Fruit fly (Drosophila melanogaster) whole organism, embryonic: ENCODE measurements around the gene CG3587.

Experiments used
- Antp ChIP-seq: fragments of 200-800 bp; sonication (Bioruptor generic); optimal IDR thresholded peaks from 3 replicates; lab custom pipeline; 2016; ENCODE audit warnings: missing biosample characterization, missing genetic modification characterization
- BEAF-32 ChIP-seq: fragments of 200-800 bp; sonication (Bioruptor generic); optimal IDR thresholded peaks from 3 replicates; lab custom pipeline; 2017; ENCODE audit warnings: missing biosample characterization, missing genetic modification characterization, mild to moderate bottlenecking, moderate library complexity, missing genetic modification reagents
- CG10543 ChIP-seq: fragments of 200-800 bp; sonication (Bioruptor generic); optimal IDR thresholded peaks from 3 replicates; lab custom pipeline; 2017; ENCODE audit warnings: missing biosample characterization, mild to moderate bottlenecking, missing genetic modification characterization, moderate library complexity
- CG12104 ChIP-seq: fragments of 200-800 bp; sonication (Bioruptor generic); optimal IDR thresholded peaks from 3 replicates; lab custom pipeline; 2016; ENCODE audit warnings: missing biosample characterization, missing genetic modification characterization
- CG12391 ChIP-seq: fragments of 200-800 bp; sonication (Bioruptor generic); optimal IDR thresholded peaks from 3 replicates; lab custom pipeline; 2018; ENCODE audit warnings: missing biosample characterization, mild to moderate bottlenecking, missing genetic modification characterization, moderate library complexity
- CG12744 ChIP-seq: fragments of 200-800 bp; sonication (Bioruptor generic); optimal IDR thresholded peaks from 2 replicates; lab custom pipeline; 2016; ENCODE audit warnings: missing biosample characterization, missing genetic modification characterization
- CG14441 ChIP-seq: fragments of 200-800 bp; sonication (Bioruptor generic); IDR thresholded peaks from 2 replicates; pipeline ENCODE4 v1.3.6; 2022; ENCODE audit warnings: missing biosample characterization, missing genetic modification characterization
- CG15011 ChIP-seq: fragments of 200-800 bp; sonication (Bioruptor generic); optimal IDR thresholded peaks from 3 replicates; lab custom pipeline; 2018; ENCODE audit warnings: missing biosample characterization, mild to moderate bottlenecking, missing genetic modification characterization
- CG18599 ChIP-seq: fragments of 200-800 bp; sonication (Bioruptor generic); optimal IDR thresholded peaks from 3 replicates; lab custom pipeline; 2017; ENCODE audit warnings: missing biosample characterization, missing genetic modification characterization, mild to moderate bottlenecking, moderate library complexity, missing genetic modification reagents
- CG31441 ChIP-seq: fragments of 200-800 bp; sonication (Bioruptor generic); IDR thresholded peaks from 2 replicates; pipeline ENCODE4 v1.3.6; 2022; ENCODE audit warnings: missing biosample characterization, missing genetic modification characterization
- CG34422 ChIP-seq: fragments of 200-800 bp; sonication (Bioruptor generic); IDR thresholded peaks from 3 replicates; pipeline ENCODE4 v1.3.6; 2022; ENCODE audit warnings: missing biosample characterization, missing genetic modification characterization
- CG4404 ChIP-seq: fragments of 200-800 bp; sonication (Bioruptor generic); IDR thresholded peaks from 2 replicates; pipeline ENCODE4 v1.3.6; 2022; ENCODE audit warnings: missing biosample characterization, missing genetic modification characterization
- CG6254 ChIP-seq: fragments of 200-800 bp; sonication (Bioruptor generic); optimal IDR thresholded peaks from 3 replicates; lab custom pipeline; 2017; ENCODE audit warnings: mild to moderate bottlenecking, missing biosample characterization, missing genetic modification reagents, missing genetic modification characterization
- CG7357 ChIP-seq: fragments of 200-800 bp; sonication (Bioruptor generic); IDR thresholded peaks from 3 replicates; pipeline ENCODE4 v1.3.6; 2022; ENCODE audit warnings: missing biosample characterization, missing genetic modification characterization
- CG9437 ChIP-seq: fragments of 200-800 bp; sonication (Bioruptor generic); optimal IDR thresholded peaks from 2 replicates; lab custom pipeline; 2018; ENCODE audit warnings: missing biosample characterization, mild to moderate bottlenecking, missing genetic modification characterization
- CG9876 ChIP-seq: fragments of 200-800 bp; sonication (Bioruptor generic); optimal IDR thresholded peaks from 2 replicates; lab custom pipeline; 2016; ENCODE audit warnings: missing biosample characterization, missing genetic modification characterization
- Dref ChIP-seq: fragments of 200-800 bp; sonication (Bioruptor generic); IDR thresholded peaks from 2 replicates; pipeline ENCODE4 v1.3.6; 2022; ENCODE audit warnings: missing biosample characterization, missing genetic modification characterization
- ERR ChIP-seq: fragments of 200-800 bp; sonication (Bioruptor generic); optimal IDR thresholded peaks from 2 replicates; lab custom pipeline; 2016; ENCODE audit warnings: missing biosample characterization, missing genetic modification characterization
- H2.0 ChIP-seq: fragments of 200-800 bp; sonication (Bioruptor generic); IDR thresholded peaks from 2 replicates; pipeline ENCODE4 v1.3.6; 2022; ENCODE audit warnings: missing biosample characterization, missing genetic modification characterization
- HLH4C ChIP-seq: fragments of 200-800 bp; sonication (Bioruptor generic); IDR thresholded peaks from 3 replicates; pipeline ENCODE4 v1.3.6; 2022; ENCODE audit warnings: missing biosample characterization, missing genetic modification characterization; ENCODE audit not compliant: partially characterized antibody
- HLHmδ ChIP-seq: fragments of 200-800 bp; sonication (Bioruptor generic); optimal IDR thresholded peaks from 2 replicates; lab custom pipeline; 2018; ENCODE audit warnings: missing biosample characterization, mild to moderate bottlenecking, missing genetic modification characterization, moderate library complexity
- MBD-R2 ChIP-seq: fragments of 200-800 bp; sonication (Bioruptor generic); IDR thresholded peaks from 2 replicates; pipeline ENCODE4 v1.3.6; 2022; ENCODE audit warnings: missing biosample characterization, missing genetic modification characterization
- MESR4 ChIP-seq: fragments of 200-800 bp; sonication (Bioruptor generic); optimal IDR thresholded peaks from 2 replicates; lab custom pipeline; 2018; ENCODE audit warnings: missing biosample characterization, mild to moderate bottlenecking, missing genetic modification characterization, moderate library complexity
- Neu2 ChIP-seq: fragments of 200-800 bp; sonication (Bioruptor generic); optimal IDR thresholded peaks from 3 replicates; lab custom pipeline; 2016; ENCODE audit warnings: missing biosample characterization, missing genetic modification characterization, borderline replicate concordance
- Poxn ChIP-seq: fragments of 200-800 bp; sonication (Bioruptor generic); IDR thresholded peaks from 2 replicates; pipeline ENCODE4 v1.3.6; 2022; ENCODE audit warnings: missing biosample characterization, missing genetic modification characterization
- Six4 ChIP-seq: fragments of 200-800 bp; sonication (Bioruptor generic); optimal IDR thresholded peaks from 2 replicates; lab custom pipeline; 2016; ENCODE audit warnings: missing biosample characterization, missing genetic modification characterization
- Ssrp ChIP-seq: fragments of 200-800 bp; sonication (Bioruptor generic); optimal IDR thresholded peaks from 2 replicates; lab custom pipeline; 2018; ENCODE audit warnings: missing biosample characterization, mild to moderate bottlenecking, missing genetic modification characterization, moderate library complexity
- Vsx1 ChIP-seq: fragments of 200-800 bp; sonication (Bioruptor generic); optimal IDR thresholded peaks from 2 replicates; lab custom pipeline; 2017; ENCODE audit warnings: missing biosample characterization, mild to moderate bottlenecking, missing genetic modification characterization, missing genetic modification reagents
- YL-1 ChIP-seq: fragments of 200-800 bp; sonication (Bioruptor generic); optimal IDR thresholded peaks from 3 replicates; lab custom pipeline; 2017; ENCODE audit warnings: missing biosample characterization, mild to moderate bottlenecking, missing genetic modification characterization
- ab ChIP-seq: fragments of 200-800 bp; sonication (Bioruptor generic); optimal IDR thresholded peaks from 2 replicates; lab custom pipeline; 2016; ENCODE audit warnings: missing biosample characterization, missing genetic modification characterization
- ap ChIP-seq: fragments of 200-800 bp; sonication (Bioruptor generic); IDR thresholded peaks from 2 replicates; pipeline ENCODE4 v1.3.6; 2022; ENCODE audit warnings: missing biosample characterization, missing genetic modification characterization
- bowl ChIP-seq: fragments of 200-800 bp; sonication (Bioruptor generic); IDR thresholded peaks from 2 replicates; pipeline ENCODE4 v1.3.6; 2022; ENCODE audit warnings: missing biosample characterization, missing genetic modification characterization
- cad ChIP-seq: fragments of >200 bp; optimal IDR thresholded peaks from 2 replicates; lab custom pipeline; 2017; ENCODE audit warnings: missing biosample characterization, missing genetic modification characterization
- caup ChIP-seq: fragments of 200-800 bp; sonication (Bioruptor generic); optimal IDR thresholded peaks from 3 replicates; lab custom pipeline; 2017; ENCODE audit warnings: missing biosample characterization, mild to moderate bottlenecking, missing genetic modification characterization, moderate library complexity; ENCODE audit not compliant: severe bottlenecking
- dati ChIP-seq: fragments of 200-800 bp; sonication (Bioruptor generic); IDR thresholded peaks from 2 replicates; pipeline ENCODE4 v1.3.6; 2022; ENCODE audit warnings: missing biosample characterization, missing genetic modification characterization
- ewg ChIP-seq: fragments of 200-800 bp; sonication (Bioruptor generic); optimal IDR thresholded peaks from 3 replicates; lab custom pipeline; 2017; ENCODE audit warnings: mild to moderate bottlenecking, missing biosample characterization, missing genetic modification reagents, missing genetic modification characterization
- gcm2 ChIP-seq: fragments of 200-800 bp; sonication (Bioruptor generic); optimal IDR thresholded peaks from 2 replicates; lab custom pipeline; 2016; ENCODE audit warnings: missing biosample characterization, missing genetic modification characterization
- insv ChIP-seq, 2 experiments: fragments of 200-800 bp; sonication (Bioruptor generic); optimal IDR thresholded peaks; 3 replicates each; lab custom pipeline; 2016 to 2018; ENCODE audit warnings: missing biosample characterization in 2 of 2, missing genetic modification characterization in 2 of 2
- lov ChIP-seq, 2 experiments: fragments of 200-800 bp in 1 of 2; fragments of >200 bp in 1 of 2; sonication (Bioruptor generic) in 1 of 2; IDR thresholded peaks in 1 of 2; optimal IDR thresholded peaks in 1 of 2; 2 replicates in 1 of 2; 3 replicates in 1 of 2; pipeline versions ENCODE4 v1.3.6 to Lab custom; 2017 to 2022; ENCODE audit warnings: missing biosample characterization in 1 of 2, missing genetic modification characterization in 1 of 2
- luna ChIP-seq: fragments of 200-800 bp; sonication (Bioruptor generic); optimal IDR thresholded peaks from 2 replicates; lab custom pipeline; 2016; ENCODE audit warnings: missing biosample characterization, missing genetic modification characterization
- odd ChIP-seq: fragments of 200-800 bp; sonication (Bioruptor generic); optimal IDR thresholded peaks from 2 replicates; lab custom pipeline; 2017; ENCODE audit warnings: missing biosample characterization, mild to moderate bottlenecking, missing genetic modification characterization
- pros ChIP-seq: fragments of 200-800 bp; sonication (Bioruptor generic); optimal IDR thresholded peaks from 3 replicates; lab custom pipeline; 2019; ENCODE audit warnings: missing biosample characterization, mild to moderate bottlenecking, missing genetic modification characterization, moderate library complexity
- sqz ChIP-seq: fragments of 200-800 bp; sonication (Bioruptor generic); optimal IDR thresholded peaks from 3 replicates; lab custom pipeline; 2018; ENCODE audit warnings: missing biosample characterization, mild to moderate bottlenecking, missing genetic modification characterization
- stc ChIP-seq: fragments of 200-800 bp; sonication (Bioruptor generic); IDR thresholded peaks from 2 replicates; pipeline ENCODE4 v1.3.6; 2022; ENCODE audit warnings: missing biosample characterization, missing genetic modification characterization
- toy ChIP-seq: fragments of 200-800 bp; sonication (Bioruptor generic); IDR thresholded peaks from 2 replicates; pipeline ENCODE4 v1.3.6; 2022; ENCODE audit warnings: missing biosample characterization, missing genetic modification characterization
- wek ChIP-seq: fragments of 200-800 bp; sonication (Bioruptor generic); optimal IDR thresholded peaks from 3 replicates; lab custom pipeline; 2018; ENCODE audit warnings: missing biosample characterization, mild to moderate bottlenecking, missing genetic modification characterization, moderate library complexity
- zen2 ChIP-seq: fragments of 200-800 bp; sonication (Bioruptor generic); IDR thresholded peaks from 3 replicates; pipeline ENCODE4 v1.3.6; 2022; ENCODE audit warnings: missing biosample characterization, missing genetic modification characterization; ENCODE audit not compliant: partially characterized antibody
- zf30C ChIP-seq: fragments of 200-800 bp; sonication (Bioruptor generic); optimal IDR thresholded peaks from 3 replicates; lab custom pipeline; 2018; ENCODE audit warnings: missing biosample characterization, mild to moderate bottlenecking, missing genetic modification characterization

CG3587 gene

DNA sequence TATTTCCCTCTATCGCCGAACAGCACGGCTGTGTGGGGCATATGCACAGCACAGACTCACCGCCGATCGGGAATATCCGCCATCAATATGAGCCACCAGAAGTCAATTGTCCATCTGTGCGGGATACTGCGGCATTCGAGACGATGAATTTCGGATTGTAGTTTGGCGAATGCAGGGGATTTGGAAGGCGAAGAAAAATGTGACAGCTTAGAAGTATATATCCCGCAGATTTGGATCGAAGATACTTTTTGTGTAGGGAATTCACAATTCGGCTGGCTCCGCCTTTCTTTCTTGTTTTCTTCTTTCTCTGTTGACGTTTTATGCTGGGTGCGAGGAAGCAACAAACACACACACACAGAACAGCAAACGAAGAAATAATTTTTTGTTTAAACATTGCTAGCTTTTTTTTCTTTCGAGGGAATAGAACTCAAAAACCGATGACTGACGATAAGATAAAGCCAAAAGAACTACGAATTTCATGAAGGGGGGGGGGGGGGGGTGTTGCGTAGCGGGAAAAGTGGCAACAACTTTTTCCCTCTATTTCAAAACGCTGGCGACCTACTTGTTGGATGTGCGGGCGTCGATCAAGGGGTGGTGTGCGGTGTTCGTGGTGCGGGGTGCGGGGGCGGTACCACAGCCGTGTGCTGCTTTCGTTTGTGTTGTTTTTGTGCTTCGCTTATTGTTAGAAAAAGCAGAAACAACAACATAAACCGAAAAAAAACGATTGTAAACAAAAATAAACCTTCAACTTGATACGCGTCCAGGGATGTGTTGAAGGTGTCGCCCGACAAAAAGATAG, 44.3 kb downstream of the CG3587 start (continued):
- TF ChIP-seq CG7357 (peak; percentile 49; the same call in 1 of the 3 replicates), bowl (GFP tag; lab: Robert Waterston, UW) (peak; percentile 52; the same call in 1 of the 2 replicates), CG12744 (GFP tag; lab: Kevin White, UChicago) (no peak), CG18599 (GFP tag; lab: Kevin White, UChicago) (peak; percentile 68), Vsx1 (peak; percentile 9), CG6254 (GFP tag; lab: Kevin White, UChicago) (peak; percentile 38), zen2 (GFP tag; lab: Robert Waterston, UW) (no peak), H2.0 (peak; percentile 71), toy (GFP tag; lab: Robert Waterston, UW) (peak; percentile 31; the same call in 1 of the 2 replicates), YL-1 (GFP tag; lab: Kevin White, UChicago) (no peak), CG4404 (GFP tag; lab: Robert Waterston, UW) (peak; percentile 53; the same call in 1 of the 2 replicates), ERR (GFP tag; lab: Kevin White, UChicago) (no peak), CG15011 (GFP tag; lab: Kevin White, UChicago) (peak; percentile 61), Six4 (GFP tag; lab: Kevin White, UChicago) (peak; percentile 43), CG9437 (peak; percentile 59), luna (GFP tag; lab: Kevin White, UChicago) (no peak), ewg (peak; percentile 77), Antp (GFP tag; lab: Kevin White, UChicago) (peak; percentile 64), ab (GFP tag; lab: Kevin White, UChicago) (peak; percentile 9), Ssrp (peak; percentile 84), BEAF-32 (GFP tag; lab: Kevin White, UChicago) (no peak), wek (GFP tag; lab: Kevin White, UChicago) (peak; percentile 15), stc (peak; percentile 85), Dref (GFP tag; lab: Robert Waterston, UW) (no peak), insv (GFP tag; optimal IDR thresholded peaks at IDR 0.05; lab: Kevin White, UChicago) (no peak), Poxn (GFP tag; lab: Robert Waterston, UW) (no peak), CG12391 (peak; percentile 76), HLHmδ (GFP tag; lab: Kevin White, UChicago) (no peak), CG10543 (GFP tag; lab: Kevin White, UChicago) (peak; percentile 60), CG9876 (GFP tag; lab: Kevin White, UChicago) (peak; percentile 56), pros (no peak), dati (peak; percentile 2; the same call in 1 of the 2 replicates), caup (GFP tag; lab: Kevin White, UChicago) (peak; percentile 14), cad (no peak), ap (GFP tag; lab: Robert Waterston, UW) (peak; percentile 55), HLH4C (GFP tag; lab: Robert Waterston, UW) (no peak), lov (optimal IDR thresholded peaks at IDR 0.05; lab: Kevin White, UChicago) (no peak), lov (GFP tag; IDR thresholded peaks at IDR 0.05; lab: Robert Waterston, UW) (no peak), MESR4 (GFP tag; lab: Kevin White, UChicago) (no peak), CG31441 (peak; percentile 84), zf30C (no peak), odd (GFP tag; lab: Kevin White, UChicago) (peak; percentile 63), sqz (GFP tag; lab: Kevin White, UChicago) (peak; percentile 82), CG14441 (peak; percentile 76), CG12104 (GFP tag; lab: Kevin White, UChicago) (peak; percentile 26), Neu2 (no peak), CG34422 (GFP tag; lab: Robert Waterston, UW) (peak; percentile 73; the same call in 1 of the 3 replicates), MBD-R2 (GFP tag; lab: Robert Waterston, UW) (no peak), gcm2 (GFP tag; lab: Kevin White, UChicago) (no peak)
